Fruit fly (Drosophila melanogaster) whole organism, wandering third instar larva: ENCODE measurements around the gene CG45002.

ENCODE experiments used
- Abd-B ChIP-seq: fragments of >200 bp; optimal IDR thresholded peaks from 2 replicates; lab custom pipeline; 2017; ENCODE audit warnings: missing biosample characterization, missing genetic modification characterization
- CG32264 ChIP-seq: fragments of 200-800 bp; sonication (Bioruptor generic); optimal IDR thresholded peaks from 2 replicates; lab custom pipeline; 2016; ENCODE audit warnings: missing biosample characterization, missing genetic modification characterization
- CG9705 ChIP-seq: fragments of 200-800 bp; sonication (Bioruptor generic); optimal IDR thresholded peaks from 2 replicates; lab custom pipeline; 2018; ENCODE audit warnings: missing biosample characterization, mild to moderate bottlenecking, missing genetic modification characterization
- CrebA ChIP-seq: fragments of 200-800 bp; sonication (Bioruptor generic); optimal IDR thresholded peaks from 2 replicates; lab custom pipeline; 2016; ENCODE audit warnings: missing biosample characterization, mild to moderate bottlenecking, missing genetic modification characterization, borderline replicate concordance
- Dfd ChIP-seq: fragments of >200 bp; optimal IDR thresholded peaks from 2 replicates; lab custom pipeline; 2017; ENCODE audit warnings: missing biosample characterization, missing genetic modification characterization
- GATAd ChIP-seq: sonication (Bioruptor generic); optimal IDR thresholded peaks from 2 replicates; lab custom pipeline; 2016; ENCODE audit warnings: missing biosample characterization, missing genetic modification characterization
- HLH106 ChIP-seq: fragments of 200-800 bp; optimal IDR thresholded peaks from 3 replicates; lab custom pipeline; 2019; ENCODE audit warnings: missing biosample characterization, mild to moderate bottlenecking, missing genetic modification characterization, moderate library complexity
- Hnf4 ChIP-seq: fragments of 200-800 bp; sonication (Bioruptor generic); optimal IDR thresholded peaks from 2 replicates; lab custom pipeline; 2016; ENCODE audit warnings: missing biosample characterization, mild to moderate bottlenecking, missing genetic modification characterization
- Hr83 ChIP-seq: fragments of 200-300 bp; sonication (Bioruptor generic); optimal IDR thresholded peaks from 2 replicates; lab custom pipeline; 2016; ENCODE audit warnings: missing biosample characterization, mild to moderate bottlenecking, missing genetic modification characterization, moderate library complexity; ENCODE audit not compliant: poor library complexity, severe bottlenecking
- Jra ChIP-seq: sonication (Bioruptor generic); optimal IDR thresholded peaks from 2 replicates; lab custom pipeline; 2016; ENCODE audit warnings: missing biosample characterization, missing genetic modification characterization
- Mio ChIP-seq: sonication (Bioruptor generic); optimal IDR thresholded peaks from 2 replicates; lab custom pipeline; 2016; ENCODE audit warnings: missing biosample characterization, missing genetic modification characterization
- Myc ChIP-seq: fragments of >200 bp; optimal IDR thresholded peaks from 2 replicates; lab custom pipeline; 2017
- N ChIP-seq: fragments of >200 bp; optimal IDR thresholded peaks from 2 replicates; lab custom pipeline; 2018; ENCODE audit warnings: missing biosample characterization, missing external identifiers, missing genetic modification characterization
- OdsH ChIP-seq: fragments of 200-800 bp; sonication (Bioruptor generic); optimal IDR thresholded peaks from 2 replicates; lab custom pipeline; 2016; ENCODE audit warnings: missing biosample characterization, mild to moderate bottlenecking, missing genetic modification characterization
- Rel ChIP-seq, 2 experiments: fragments of 200-800 bp; sonication (Bioruptor generic) in 1 of 2; optimal IDR thresholded peaks; 2 replicates in 1 of 2; 3 replicates in 1 of 2; lab custom pipeline; 2016 to 2019; ENCODE audit warnings: mild to moderate bottlenecking in 2 of 2, missing biosample characterization in 2 of 2, missing genetic modification characterization in 2 of 2, moderate library complexity in 1 of 2
- Sp1 ChIP-seq: fragments of 200-800 bp; sonication (Bioruptor generic); optimal IDR thresholded peaks from 3 replicates; lab custom pipeline; 2019; ENCODE audit warnings: missing biosample characterization, mild to moderate bottlenecking, missing genetic modification characterization, moderate library complexity
- brk ChIP-seq: fragments of 200-800 bp; sonication (Bioruptor generic); optimal IDR thresholded peaks from 2 replicates; lab custom pipeline; 2016; ENCODE audit warnings: missing biosample characterization, mild to moderate bottlenecking, missing genetic modification characterization
- dl ChIP-seq, 2 experiments: fragments of 175-275, 200-275 bp in 1 of 2; fragments of 200-275 bp in 1 of 2; sonication (Bioruptor generic); optimal IDR thresholded peaks; lab custom pipeline; 2018; ENCODE audit warnings: mild to moderate bottlenecking in 2 of 2, missing biosample characterization in 2 of 2, missing genetic modification characterization in 2 of 2, moderate library complexity in 2 of 2; ENCODE audit not compliant: partially characterized antibody in 2 of 2, insufficient read depth in 1 of 2
- dmrt93B ChIP-seq: fragments of 200-800 bp; sonication (Bioruptor generic); optimal IDR thresholded peaks from 2 replicates; lab custom pipeline; 2018; ENCODE audit warnings: missing biosample characterization, mild to moderate bottlenecking, missing genetic modification characterization
- dsf ChIP-seq: sonication (Bioruptor generic); optimal IDR thresholded peaks from 2 replicates; lab custom pipeline; 2016; ENCODE audit warnings: missing biosample characterization, missing genetic modification characterization, borderline replicate concordance
- ey ChIP-seq: fragments of 200-800 bp; sonication (Bioruptor generic); optimal IDR thresholded peaks from 2 replicates; lab custom pipeline; 2016; ENCODE audit warnings: missing biosample characterization, missing genetic modification characterization
- foxo ChIP-seq, 2 experiments: fragments of 200-800 bp; sonication (Bioruptor generic); optimal IDR thresholded peaks; 2 replicates in 1 of 2; 3 replicates in 1 of 2; lab custom pipeline; 2016 to 2017; ENCODE audit warnings: missing biosample characterization in 2 of 2, missing genetic modification characterization in 2 of 2
- fru ChIP-seq: fragments of 200-800 bp; sonication (Bioruptor generic); optimal IDR thresholded peaks from 3 replicates; lab custom pipeline; 2016; ENCODE audit warnings: missing biosample characterization, mild to moderate bottlenecking, missing genetic modification characterization
- h ChIP-seq: fragments of 200-800 bp; sonication (Bioruptor generic); optimal IDR thresholded peaks from 3 replicates; lab custom pipeline; 2016; ENCODE audit warnings: missing biosample characterization, mild to moderate bottlenecking, missing genetic modification characterization
- jim ChIP-seq: fragments of 175-275, 200-325 bp; sonication (Bioruptor generic); optimal IDR thresholded peaks from 2 replicates; lab custom pipeline; 2016; ENCODE audit warnings: missing biosample characterization, mild to moderate bottlenecking, missing genetic modification characterization
- lola ChIP-seq: fragments of >200 bp; optimal IDR thresholded peaks from 2 replicates; lab custom pipeline; 2017; ENCODE audit warnings: missing biosample characterization, missing genetic modification characterization
- psq ChIP-seq: fragments of 200-800 bp; sonication (Bioruptor generic); optimal IDR thresholded peaks from 3 replicates; lab custom pipeline; 2017; ENCODE audit warnings: missing biosample characterization, mild to moderate bottlenecking, missing genetic modification characterization, moderate library complexity
- rgr ChIP-seq: fragments of 200-800 bp; sonication (Bioruptor generic); optimal IDR thresholded peaks from 3 replicates; lab custom pipeline; 2016; ENCODE audit warnings: missing biosample characterization, mild to moderate bottlenecking, missing genetic modification characterization
- sv ChIP-seq: fragments of 200-800 bp; sonication (Bioruptor generic); optimal IDR thresholded peaks from 3 replicates; lab custom pipeline; 2016; ENCODE audit warnings: missing biosample characterization, missing genetic modification characterization
- tai ChIP-seq: sonication (Bioruptor generic); optimal IDR thresholded peaks from 2 replicates; lab custom pipeline; 2016; ENCODE audit warnings: missing biosample characterization, missing genetic modification characterization
- woc ChIP-seq: sonication (Bioruptor generic); optimal IDR thresholded peaks from 2 replicates; lab custom pipeline; 2016; ENCODE audit warnings: missing biosample characterization, mild to moderate bottlenecking, missing genetic modification characterization

The CG45002 gene

DNA sequence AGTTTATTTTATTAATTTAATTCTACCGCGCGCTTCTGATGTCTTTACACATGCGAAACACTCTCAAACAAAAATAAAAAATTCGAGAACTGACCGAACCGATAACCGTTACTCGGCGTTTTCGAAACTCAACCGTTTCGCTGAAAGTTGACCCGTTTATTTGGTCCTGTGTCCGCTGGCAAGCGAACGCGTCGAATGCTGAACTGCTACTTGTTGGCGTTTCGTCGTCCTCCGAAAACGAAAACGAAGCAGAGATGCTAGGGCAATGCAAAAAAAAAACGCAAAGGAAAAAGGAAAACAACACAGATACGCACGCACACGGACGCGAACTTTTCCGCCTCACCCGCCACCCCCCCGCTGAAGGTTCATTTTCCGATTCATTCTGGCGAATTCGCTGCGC is at the start of gene CG45002:
Gene CG45002, minus strand, starts transcription at position 101 of the 400 bp plus-strand sequence.
- TF ChIP-seq Sp1 (GFP tag; lab: Kevin White, UChicago) (no peak), h (GFP tag; lab: Kevin White, UChicago) (no peak), Abd-B (no peak), dl (GFP tag; optimal IDR thresholded peaks at IDR 0.05; lab: Kevin White, UChicago; ENCODE audit: insufficient read depth in 1 of 2, partially characterized antibody in 2 of 2) (no peak), Myc (lab: Kevin White, UChicago) (no peak), GATAd (GFP tag; lab: Kevin White, UChicago) (no peak), jim (no peak), CG32264 (GFP tag; lab: Kevin White, UChicago) (no peak), Hr83 (GFP tag; lab: Kevin White, UChicago) (no peak), brk (GFP tag; lab: Kevin White, UChicago) (no peak), dsf (GFP tag; lab: Kevin White, UChicago) (no peak), fru (GFP tag; lab: Kevin White, UChicago) (no peak), Jra (GFP tag; lab: Kevin White, UChicago) (no peak), tai (GFP tag; lab: Kevin White, UChicago) (no peak), OdsH (GFP tag; lab: Kevin White, UChicago) (no peak), ey (GFP tag; lab: Kevin White, UChicago) (no peak)
- TF ChIP-seq, all 38 proteins: peak for 0

DNA sequence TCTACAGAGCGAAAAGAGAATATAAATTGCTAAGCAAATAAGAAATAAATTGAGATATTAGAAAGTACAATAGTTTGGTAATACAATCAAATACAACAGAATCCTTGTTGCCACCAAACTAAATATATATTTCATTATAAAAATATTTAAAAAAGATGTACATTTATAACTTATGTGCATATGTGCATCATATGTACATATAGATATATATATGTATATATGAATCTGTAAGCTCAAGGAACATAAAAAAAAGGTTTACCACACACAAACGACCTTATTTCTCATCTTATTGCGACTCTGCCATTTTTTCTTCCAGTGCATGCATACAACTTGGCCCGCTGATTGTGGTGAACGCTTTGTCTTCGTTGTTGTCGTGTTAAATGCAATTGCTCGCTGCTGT is 46.8 kb upstream of the CG45002 start:
- TF ChIP-seq Jra (GFP tag; lab: Kevin White, UChicago) (no peak), jim (no peak), tai (GFP tag; lab: Kevin White, UChicago) (no peak), Hr83 (GFP tag; lab: Kevin White, UChicago) (no peak), Rel (GFP tag; optimal IDR thresholded peaks at IDR 0.05; lab: Kevin White, UChicago) (no peak), Rel (tag; optimal IDR thresholded peaks at IDR 0.05; lab: Kevin White, UChicago) (no peak), foxo (GFP tag; optimal IDR thresholded peaks at IDR 0.05; lab: Kevin White, UChicago) (peak in 1 of 2 experiments; percentile 38), CG9705 (GFP tag; lab: Kevin White, UChicago) (no peak), rgr (peak; percentile 50), psq (GFP tag; lab: Kevin White, UChicago) (peak; percentile 61), dl (GFP tag; optimal IDR thresholded peaks at IDR 0.05; lab: Kevin White, UChicago; ENCODE audit: insufficient read depth in 1 of 2, partially characterized antibody in 2 of 2) (no peak), OdsH (GFP tag; lab: Kevin White, UChicago) (peak; percentile 48), HLH106 (tag; lab: Kevin White, UChicago) (peak; percentile 44), Sp1 (GFP tag; lab: Kevin White, UChicago) (peak; percentile 62)
- TF ChIP-seq, all 38 proteins: peak for 6

DNA sequence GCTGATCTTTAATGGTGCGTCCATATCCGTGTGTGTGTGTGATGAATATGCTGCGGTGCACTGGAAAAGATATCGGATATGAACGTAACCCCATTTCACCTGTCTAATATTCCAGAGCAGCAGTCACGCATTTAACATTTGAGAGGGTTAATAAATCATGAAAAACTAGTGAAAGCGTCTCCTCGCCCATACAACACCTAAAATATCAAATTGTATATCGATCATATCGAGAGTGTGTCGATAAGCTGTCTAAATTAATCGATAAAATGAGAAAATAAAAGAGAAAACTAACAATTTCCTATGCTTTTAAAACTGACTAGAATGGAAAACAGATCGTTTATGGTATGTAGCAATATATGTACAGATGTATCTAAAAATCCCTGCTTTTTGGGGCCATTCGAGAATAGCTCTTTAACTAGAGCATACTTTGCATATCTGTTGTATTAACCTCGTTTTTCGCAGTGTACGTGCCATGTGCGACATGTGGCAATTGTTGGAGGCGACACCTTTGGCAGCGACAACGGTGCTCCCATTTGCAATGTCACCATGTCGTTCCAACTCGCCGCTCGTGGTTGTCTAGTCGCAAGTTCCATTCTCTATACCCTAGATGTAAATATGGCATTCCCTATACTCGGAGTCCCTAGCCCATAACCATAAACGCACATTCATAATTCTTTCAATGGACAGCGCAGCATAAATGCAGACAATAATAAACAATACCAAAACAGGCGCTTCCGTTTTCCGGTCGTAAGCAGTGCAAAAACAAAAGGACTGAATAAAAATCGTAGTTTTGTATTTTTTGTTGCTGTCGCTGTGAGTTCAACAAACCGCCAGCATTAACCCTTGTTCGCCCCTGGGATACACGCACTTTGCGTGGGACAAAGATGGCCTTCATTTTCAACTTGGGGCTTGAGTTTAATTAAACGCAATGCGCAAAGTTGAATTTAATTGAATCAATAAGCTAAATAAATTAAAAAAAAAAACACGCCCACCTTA is 45.7 kb upstream of the CG45002 start:
- TF ChIP-seq Dfd (GFP tag; lab: Kevin White, UChicago) (no peak), Rel (GFP tag; optimal IDR thresholded peaks at IDR 0.05; lab: Kevin White, UChicago) (no peak), Rel (tag; optimal IDR thresholded peaks at IDR 0.05; lab: Kevin White, UChicago) (no peak), Abd-B (no peak), lola (GFP tag; lab: Kevin White, UChicago) (no peak), CG32264 (GFP tag; lab: Kevin White, UChicago) (no peak), dmrt93B (GFP tag; lab: Kevin White, UChicago) (no peak), fru (GFP tag; lab: Kevin White, UChicago) (no peak), Hr83 (GFP tag; lab: Kevin White, UChicago) (no peak), Mio (no peak), CrebA (GFP tag; lab: Kevin White, UChicago) (no peak), psq (GFP tag; lab: Kevin White, UChicago) (no peak), sv (GFP tag; lab: Kevin White, UChicago) (no peak), CG9705 (GFP tag; lab: Kevin White, UChicago) (no peak), HLH106 (tag; lab: Kevin White, UChicago) (no peak), ey (GFP tag; lab: Kevin White, UChicago) (no peak)
- TF ChIP-seq, all 38 proteins: peak for 0

DNA sequence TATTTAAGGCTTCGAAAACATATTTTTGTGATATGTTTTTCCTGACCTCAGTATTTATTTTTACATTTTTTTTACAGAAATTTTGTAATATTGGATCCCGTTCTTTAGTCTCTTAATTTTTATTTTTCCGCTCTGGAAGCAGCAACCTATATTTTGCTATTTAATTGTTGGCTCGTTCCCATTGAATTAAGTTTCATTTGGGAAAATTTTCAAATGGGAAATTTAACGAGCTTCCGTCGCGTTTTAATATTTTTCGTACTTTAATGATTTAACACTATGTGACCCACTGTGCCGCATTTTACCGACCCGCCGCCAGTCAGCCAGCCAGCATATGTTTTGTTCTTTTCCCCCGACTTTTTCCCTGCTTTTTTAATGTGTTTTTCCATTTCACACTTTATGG is 44.7 kb upstream of the CG45002 start:
- TF ChIP-seq Dfd (GFP tag; lab: Kevin White, UChicago) (no peak), h (GFP tag; lab: Kevin White, UChicago) (no peak), fru (GFP tag; lab: Kevin White, UChicago) (no peak), CG9705 (GFP tag; lab: Kevin White, UChicago) (no peak), woc (GFP tag; lab: Kevin White, UChicago) (no peak), psq (GFP tag; lab: Kevin White, UChicago) (no peak), Mio (no peak), dmrt93B (GFP tag; lab: Kevin White, UChicago) (no peak), Myc (lab: Kevin White, UChicago) (no peak), sv (GFP tag; lab: Kevin White, UChicago) (no peak), Hnf4 (no peak), brk (GFP tag; lab: Kevin White, UChicago) (no peak), rgr (no peak), CG32264 (GFP tag; lab: Kevin White, UChicago) (no peak), N (GFP tag; lab: Kevin White, UChicago) (no peak)
